Worm (Caenorhabditis elegans): ENCODE measurements around the gene glb-12.
A peak's percentile ranks its signal among the peaks of the same experiment; 100 is the strongest.

Gene glb-12

ce11 chrII:10753694-10754093 is 22.2 kb upstream of the glb-12 start:
- TF ChIP-seq rnt-1 (tag; optimal IDR thresholded peaks at IDR 0.05), result no peak
- no peak for TF ChIP-seq npax-4 (tag; optimal IDR thresholded peaks at IDR 0.05)
- TF ChIP-seq ttx-3 (tag; optimal IDR thresholded peaks at IDR 0.05), result no peak
- no peak for TF ChIP-seq pha-4 (tag; optimal IDR thresholded peaks at IDR 0.05)
- TF ChIP-seq unc-42 (tag; optimal IDR thresholded peaks at IDR 0.05), result peak; percentile 88
- TF ChIP-seq tbx-2 (tag; optimal IDR thresholded peaks at IDR 0.05), result no peak
- no peak for TF ChIP-seq tbx-7 (tag; optimal IDR thresholded peaks at IDR 0.05)
- TF ChIP-seq elt-2 (tag; optimal IDR thresholded peaks at IDR 0.05), result no peak

ce11 chrII:10744801-10745200 is 13.3 kb upstream of the glb-12 start:
- TF ChIP-seq ceh-31 (tag; optimal IDR thresholded peaks at IDR 0.05) (peak; percentile 37), unc-42 (tag; optimal IDR thresholded peaks at IDR 0.05) (peak; percentile 35), eyg-1 (tag; optimal IDR thresholded peaks at IDR 0.05) (no peak), madf-2 (tag; optimal IDR thresholded peaks at IDR 0.05) (peak; percentile 39)

- TF ChIP-seq fax-1 (tag; optimal IDR thresholded peaks at IDR 0.05), result no peak
- no peak for TF ChIP-seq pat-9 (tag; optimal IDR thresholded peaks at IDR 0.05)
- no peak for TF ChIP-seq elt-2 (tag; optimal IDR thresholded peaks at IDR 0.05)
- TF ChIP-seq hlh-30 (tag; optimal IDR thresholded peaks at IDR 0.05; ENCODE audit: insufficient read depth), result no peak
- TF ChIP-seq sdc-2 (tag; optimal IDR thresholded peaks at IDR 0.05), result no peak
- no peak for TF ChIP-seq Y22D7AL.16 (tag; optimal IDR thresholded peaks at IDR 0.05)
- no peak for TF ChIP-seq fkh-10 (GFP tag; optimal IDR thresholded peaks at IDR 0.05)
- no peak for TF ChIP-seq odd-2 (tag; optimal IDR thresholded peaks at IDR 0.05)
- TF ChIP-seq unc-55 (GFP tag; optimal IDR thresholded peaks at IDR 0.05), result no peak
- TF ChIP-seq pros-1 (tag; optimal IDR thresholded peaks at IDR 0.05), result no peak
- TF ChIP-seq ceh-18 (tag; optimal IDR thresholded peaks at IDR 0.05), result no peak
- no peak for TF ChIP-seq ceh-19 (GFP tag; optimal IDR thresholded peaks at IDR 0.05)
Measured at ce11 chrII:10737059-10737458, 5.6 kb upstream of the glb-12 start, which contains the start of gene C52A11.3. TSS of gene C52A11.3 (plus strand) at chrII:10737359.

DNA sequence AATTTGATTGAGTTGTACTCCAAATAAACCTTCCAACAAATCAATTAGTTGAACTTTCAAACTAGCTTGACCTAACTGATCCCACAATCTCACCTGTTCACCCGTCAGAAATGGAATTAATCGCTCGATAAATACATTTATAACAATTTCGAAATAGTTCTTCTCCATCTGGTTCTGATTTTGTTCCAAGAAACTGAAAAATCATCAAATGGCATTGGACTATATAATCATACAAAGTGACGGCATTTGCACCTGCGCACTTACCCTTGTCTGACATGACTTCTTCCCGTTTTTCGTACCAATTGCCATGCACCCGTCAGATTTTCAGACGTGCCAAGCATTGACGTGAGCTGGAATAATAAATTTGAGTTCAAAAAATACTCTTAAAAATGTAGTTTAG is 750 bp downstream of the glb-12 start:
- TF ChIP-seq sox-2 (GFP tag; IDR thresholded peaks at IDR 0.05) (no peak), ama-1 (optimal IDR thresholded peaks at IDR 0.05) (no peak), dve-1 (tag; optimal IDR thresholded peaks at IDR 0.05) (no peak), tbx-7 (tag; optimal IDR thresholded peaks at IDR 0.05) (no peak), unc-42 (tag; optimal IDR thresholded peaks at IDR 0.05) (no peak), pha-4 (tag; optimal IDR thresholded peaks at IDR 0.05) (no peak), sdc-2 (tag; optimal IDR thresholded peaks at IDR 0.05) (no peak), dmd-4 (tag; optimal IDR thresholded peaks at IDR 0.05; ENCODE audit: borderline replicate concordance) (no peak), pax-1 (tag; optimal IDR thresholded peaks at IDR 0.05) (no peak), fkh-10 (GFP tag; optimal IDR thresholded peaks at IDR 0.05) (no peak)

DNA sequence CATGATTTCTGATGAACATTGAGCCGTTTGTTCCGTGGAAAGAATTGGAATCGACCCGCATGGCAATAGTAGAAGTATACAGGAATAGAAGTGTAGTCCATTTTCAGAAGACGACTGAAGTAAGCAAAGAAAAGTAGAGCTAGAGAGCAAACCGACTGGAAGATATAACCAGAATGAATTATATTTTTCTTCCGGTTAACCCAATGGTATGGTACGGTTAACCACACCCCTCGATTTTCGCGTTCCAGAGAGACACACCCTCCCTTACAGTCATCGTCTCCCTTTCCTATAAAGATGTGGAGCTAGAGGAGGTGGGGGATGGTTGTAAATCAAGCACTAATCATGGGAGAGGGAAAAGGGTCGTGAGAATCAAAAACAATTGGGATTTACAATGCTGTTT is 8.4 kb downstream of the glb-12 start, which contains the start of gene C09G5.14:
Gene C09G5.14, minus strand, starts transcription at position 101 of the 400 bp plus-strand sequence.
- no peak for TF ChIP-seq pag-3 (tag; optimal IDR thresholded peaks at IDR 0.05; ENCODE audit: borderline replicate concordance)
- TF ChIP-seq ttx-3 (tag; optimal IDR thresholded peaks at IDR 0.05), result no peak
- TF ChIP-seq pha-4 (tag; optimal IDR thresholded peaks at IDR 0.05), result no peak
- no peak for TF ChIP-seq ahr-1 (tag; optimal IDR thresholded peaks at IDR 0.05)
- TF ChIP-seq ets-4 (tag; optimal IDR thresholded peaks at IDR 0.05), result no peak
- TF ChIP-seq hlh-6 (tag; optimal IDR thresholded peaks at IDR 0.05), result no peak
- TF ChIP-seq odd-2 (tag; optimal IDR thresholded peaks at IDR 0.05), result no peak
- no peak for TF ChIP-seq npax-4 (tag; optimal IDR thresholded peaks at IDR 0.05)
- TF ChIP-seq fkh-10 (GFP tag; optimal IDR thresholded peaks at IDR 0.05), result no peak
- no peak for TF ChIP-seq nfya-1 (tag; optimal IDR thresholded peaks at IDR 0.05)
- TF ChIP-seq lin-11 (tag; optimal IDR thresholded peaks at IDR 0.05), result no peak
- no peak for TF ChIP-seq ref-2 (tag; optimal IDR thresholded peaks at IDR 0.05)
- TF ChIP-seq ceh-9 (tag; optimal IDR thresholded peaks at IDR 0.05), result no peak
- no peak for TF ChIP-seq hlh-8 (tag; optimal IDR thresholded peaks at IDR 0.05)
- no peak for TF ChIP-seq F13H6.1 (tag; optimal IDR thresholded peaks at IDR 0.05)
- TF ChIP-seq ceh-2 (tag; optimal IDR thresholded peaks at IDR 0.05), result no peak
- no peak for TF ChIP-seq pha-2 (tag; optimal IDR thresholded peaks at IDR 0.05)
- no peak for TF ChIP-seq sox-2 (GFP tag; IDR thresholded peaks at IDR 0.05)
- no peak for TF ChIP-seq tbx-2 (tag; optimal IDR thresholded peaks at IDR 0.05)
- no peak for TF ChIP-seq ceh-19 (GFP tag; optimal IDR thresholded peaks at IDR 0.05)
